Fruit fly (Drosophila melanogaster) whole organism, embryonic: ENCODE data around the gene Elp3.
A peak's percentile ranks its signal among the peaks of the same experiment; 100 is the strongest.

ENCODE experiments used
- Ada2b ChIP-seq: fragments of 200-800 bp; sonication (Bioruptor generic); IDR thresholded peaks from 2 replicates; pipeline ENCODE4 v1.3.6; 2022; ENCODE audit warnings: missing biosample characterization, missing genetic modification characterization
- Asciz ChIP-seq: fragments of 200-800 bp; sonication (Bioruptor generic); optimal IDR thresholded peaks from 2 replicates; lab custom pipeline; 2017; ENCODE audit warnings: missing biosample characterization, mild to moderate bottlenecking, missing genetic modification characterization, missing genetic modification reagents
- Blimp-1 ChIP-seq: fragments of 200-800 bp; sonication (Bioruptor generic); optimal IDR thresholded peaks from 3 replicates; lab custom pipeline; 2018; ENCODE audit warnings: missing biosample characterization, missing genetic modification characterization, mild to moderate bottlenecking, moderate library complexity, missing genetic modification reagents
- CG10209 ChIP-seq: fragments of 200-800 bp; sonication (Bioruptor generic); optimal IDR thresholded peaks from 3 replicates; lab custom pipeline; 2017; ENCODE audit warnings: missing biosample characterization, mild to moderate bottlenecking, missing genetic modification characterization, missing genetic modification reagents
- CG12219 ChIP-seq: fragments of 200-800 bp; sonication (Bioruptor generic); optimal IDR thresholded peaks from 3 replicates; lab custom pipeline; 2018; ENCODE audit warnings: missing biosample characterization, mild to moderate bottlenecking, missing genetic modification characterization
- CG12659 ChIP-seq: fragments of 200-800 bp; sonication (Bioruptor generic); optimal IDR thresholded peaks from 3 replicates; lab custom pipeline; 2017; ENCODE audit warnings: mild to moderate bottlenecking, missing biosample characterization, missing genetic modification reagents, missing genetic modification characterization
- CG13775 ChIP-seq: fragments of 200-800 bp; sonication (Bioruptor generic); optimal IDR thresholded peaks from 3 replicates; lab custom pipeline; 2017; ENCODE audit warnings: missing biosample characterization, mild to moderate bottlenecking, missing genetic modification characterization
- CG14050 ChIP-seq: fragments of 200-800 bp; sonication (Bioruptor generic); IDR thresholded peaks from 3 replicates; pipeline ENCODE4 v1.3.6; 2022; ENCODE audit warnings: missing biosample characterization, missing genetic modification characterization
- CG14965 ChIP-seq: fragments of 200-800 bp; sonication (Bioruptor generic); optimal IDR thresholded peaks from 2 replicates; lab custom pipeline; 2016; ENCODE audit warnings: missing biosample characterization, missing genetic modification characterization, borderline replicate concordance
- CG17385 ChIP-seq: fragments of 200-800 bp; sonication (Bioruptor generic); optimal IDR thresholded peaks from 3 replicates; lab custom pipeline; 2018; ENCODE audit warnings: missing biosample characterization, mild to moderate bottlenecking, missing genetic modification characterization
- CG2202 ChIP-seq: fragments of 200-800 bp; sonication (Bioruptor generic); optimal IDR thresholded peaks from 2 replicates; lab custom pipeline; 2018; ENCODE audit warnings: missing biosample characterization, mild to moderate bottlenecking, missing genetic modification characterization
- CG31365 ChIP-seq: fragments of 200-800 bp; sonication (Bioruptor generic); optimal IDR thresholded peaks from 2 replicates; lab custom pipeline; 2018; ENCODE audit warnings: missing biosample characterization, mild to moderate bottlenecking, missing genetic modification characterization
- CG32767 ChIP-seq: fragments of 200-800 bp; sonication (Bioruptor generic); IDR thresholded peaks from 2 replicates; pipeline ENCODE4 v1.3.6; 2022; ENCODE audit warnings: missing biosample characterization, missing genetic modification characterization
- CG33213 ChIP-seq: fragments of 200-800 bp; sonication (Bioruptor generic); optimal IDR thresholded peaks from 3 replicates; lab custom pipeline; 2016; ENCODE audit warnings: missing biosample characterization, missing genetic modification characterization
- CG4282 ChIP-seq: fragments of 200-800 bp; sonication (Bioruptor generic); optimal IDR thresholded peaks from 2 replicates; lab custom pipeline; 2016; ENCODE audit warnings: missing biosample characterization, missing genetic modification characterization
- CG6791 ChIP-seq: fragments of 200-800 bp; sonication (Bioruptor generic); IDR thresholded peaks from 3 replicates; pipeline ENCODE4 v1.3.6; 2022; ENCODE audit warnings: missing biosample characterization, missing genetic modification characterization; ENCODE audit not compliant: partially characterized antibody
- CG7745 ChIP-seq: fragments of 200-800 bp; sonication (Bioruptor generic); optimal IDR thresholded peaks from 2 replicates; lab custom pipeline; 2018; ENCODE audit warnings: missing biosample characterization, mild to moderate bottlenecking, missing genetic modification characterization, moderate library complexity
- CG8944 ChIP-seq: fragments of 200-800 bp; sonication (Bioruptor generic); optimal IDR thresholded peaks from 3 replicates; lab custom pipeline; 2016; ENCODE audit warnings: missing biosample characterization, missing genetic modification characterization
- CG9797 ChIP-seq: fragments of 200-800 bp; sonication (Bioruptor generic); optimal IDR thresholded peaks from 3 replicates; lab custom pipeline; 2018; ENCODE audit warnings: missing biosample characterization, mild to moderate bottlenecking, missing genetic modification characterization
- CHES-1-like ChIP-seq: fragments of 200-800 bp; sonication (Bioruptor generic); optimal IDR thresholded peaks from 2 replicates; lab custom pipeline; 2016; ENCODE audit warnings: missing biosample characterization, missing genetic modification characterization
- CTCF ChIP-seq: fragments of 200-800 bp; sonication (Bioruptor generic); optimal IDR thresholded peaks from 2 replicates; lab custom pipeline; 2017; ENCODE audit warnings: missing biosample characterization, mild to moderate bottlenecking, missing genetic modification characterization, moderate library complexity
- Dip3 ChIP-seq: fragments of 200-800 bp; sonication (Bioruptor generic); optimal IDR thresholded peaks from 3 replicates; lab custom pipeline; 2016; ENCODE audit warnings: missing biosample characterization, missing genetic modification characterization
- Dll ChIP-seq: fragments of 200-800 bp; sonication (Bioruptor generic); IDR thresholded peaks from 4 replicates; pipeline ENCODE4 v1.3.6; 2022; ENCODE audit warnings: missing biosample characterization, missing genetic modification characterization; ENCODE audit not compliant: partially characterized antibody
- HLH54F ChIP-seq: fragments of 200-800 bp; sonication (Bioruptor generic); optimal IDR thresholded peaks from 3 replicates; lab custom pipeline; 2016; ENCODE audit warnings: missing biosample characterization, missing genetic modification characterization
- Max ChIP-seq: fragments of 200-800 bp; sonication (Bioruptor generic); optimal IDR thresholded peaks from 2 replicates; lab custom pipeline; 2016; ENCODE audit warnings: missing biosample characterization, mild to moderate bottlenecking, missing genetic modification characterization
- Opbp ChIP-seq: fragments of 200-800 bp; sonication (Bioruptor generic); IDR thresholded peaks from 3 replicates; pipeline ENCODE4 v1.3.6; 2022; ENCODE audit warnings: missing biosample characterization, missing genetic modification characterization; ENCODE audit not compliant: partially characterized antibody
- amos ChIP-seq: fragments of 200-800 bp; sonication (Bioruptor generic); IDR thresholded peaks from 2 replicates; pipeline ENCODE4 v1.3.6; 2022; ENCODE audit warnings: missing biosample characterization, missing genetic modification characterization; ENCODE audit not compliant: partially characterized antibody
- ap ChIP-seq: fragments of 200-800 bp; sonication (Bioruptor generic); IDR thresholded peaks from 2 replicates; pipeline ENCODE4 v1.3.6; 2022; ENCODE audit warnings: missing biosample characterization, missing genetic modification characterization
- btn ChIP-seq: fragments of 200-800 bp; sonication (Bioruptor generic); optimal IDR thresholded peaks from 2 replicates; lab custom pipeline; 2016; ENCODE audit warnings: missing biosample characterization, missing genetic modification characterization
- chif ChIP-seq, 2 experiments: fragments of 200-800 bp; sonication (Bioruptor generic); optimal IDR thresholded peaks; 3 replicates each; lab custom pipeline; 2016; ENCODE audit warnings: missing biosample characterization in 2 of 2, missing genetic modification characterization in 2 of 2
- crol ChIP-seq: fragments of 200-800 bp; sonication (Bioruptor generic); IDR thresholded peaks from 2 replicates; pipeline ENCODE4 v1.3.6; 2022; ENCODE audit warnings: missing biosample characterization, missing genetic modification characterization
- danr ChIP-seq: fragments of 200-800 bp; sonication (Bioruptor generic); IDR thresholded peaks from 2 replicates; pipeline ENCODE4 v1.3.6; 2022; ENCODE audit warnings: missing biosample characterization, missing genetic modification characterization
- dimm ChIP-seq: fragments of 200-800 bp; sonication (Bioruptor generic); IDR thresholded peaks from 2 replicates; pipeline ENCODE4 v1.3.6; 2022; ENCODE audit warnings: missing biosample characterization, missing genetic modification characterization
- gcm ChIP-seq: fragments of 200-800 bp; sonication (Bioruptor generic); optimal IDR thresholded peaks from 2 replicates; lab custom pipeline; 2019; ENCODE audit warnings: missing biosample characterization, mild to moderate bottlenecking, missing genetic modification characterization, moderate library complexity
- lmd ChIP-seq: fragments of 200-800 bp; sonication (Bioruptor generic); IDR thresholded peaks from 2 replicates; pipeline ENCODE4 v1.3.6; 2022; ENCODE audit warnings: missing biosample characterization, missing genetic modification characterization
- maf-S ChIP-seq: fragments of 200-800 bp; sonication (Bioruptor generic); optimal IDR thresholded peaks from 2 replicates; lab custom pipeline; 2016; ENCODE audit warnings: missing biosample characterization, missing genetic modification characterization
- mld ChIP-seq: fragments of 200-800 bp; sonication (Bioruptor generic); IDR thresholded peaks from 3 replicates; pipeline ENCODE4 v1.3.6; 2022; ENCODE audit warnings: missing biosample characterization, missing genetic modification characterization; ENCODE audit not compliant: partially characterized antibody
- pho ChIP-seq: fragments of 200-800 bp; sonication (Bioruptor generic); optimal IDR thresholded peaks from 2 replicates; lab custom pipeline; 2016; ENCODE audit warnings: missing biosample characterization, missing genetic modification characterization
- sd ChIP-seq: fragments of 200-800 bp; sonication (Bioruptor generic); optimal IDR thresholded peaks from 3 replicates; lab custom pipeline; 2018; ENCODE audit warnings: missing biosample characterization, mild to moderate bottlenecking, missing genetic modification characterization, moderate library complexity
- sisA ChIP-seq: fragments of 200-800 bp; sonication (Bioruptor generic); IDR thresholded peaks from 2 replicates; pipeline ENCODE4 v1.3.6; 2022; ENCODE audit warnings: missing biosample characterization, missing genetic modification characterization
- toy ChIP-seq: fragments of 200-800 bp; sonication (Bioruptor generic); IDR thresholded peaks from 2 replicates; pipeline ENCODE4 v1.3.6; 2022; ENCODE audit warnings: missing biosample characterization, missing genetic modification characterization
- wdn ChIP-seq: fragments of 200-800 bp; sonication (Bioruptor generic); IDR thresholded peaks from 2 replicates; pipeline ENCODE4 v1.3.6; 2022; ENCODE audit warnings: missing biosample characterization, missing genetic modification characterization
- zfh2 ChIP-seq: fragments of 200-800 bp; sonication (Bioruptor generic); optimal IDR thresholded peaks from 2 replicates; lab custom pipeline; 2016; ENCODE audit warnings: missing biosample characterization, missing genetic modification characterization

Elp3 gene

dm6 chr2L:4444457-4444856, at the start of gene Elp3, which contains the start of gene morgue (continued):
- TF ChIP-seq danr (no peak), CHES-1-like (peak; percentile 31), toy (GFP tag; lab: Robert Waterston, UW) (no peak), Ada2b (GFP tag; lab: Robert Waterston, UW) (no peak), CG13775 (GFP tag; lab: Kevin White, UChicago) (no peak), Max (GFP tag; lab: Kevin White, UChicago) (peak; percentile 58), sisA (GFP tag; lab: Robert Waterston, UW) (no peak), CG4282 (GFP tag; lab: Kevin White, UChicago) (no peak), dimm (GFP tag; lab: Robert Waterston, UW) (no peak), zfh2 (GFP tag; lab: Kevin White, UChicago) (no peak), sd (tag; lab: Kevin White, UChicago) (no peak), CG14965 (GFP tag; lab: Kevin White, UChicago) (no peak), CG31365 (no peak), CTCF (GFP tag; lab: Kevin White, UChicago) (no peak), CG6791 (GFP tag; lab: Robert Waterston, UW) (peak; percentile 77), mld (GFP tag; lab: Robert Waterston, UW) (peak; percentile 89), CG32767 (GFP tag; lab: Robert Waterston, UW) (peak; percentile 22; the same call in 1 of the 2 replicates), pho (GFP tag; lab: Kevin White, UChicago) (no peak), Opbp (GFP tag; lab: Robert Waterston, UW) (peak; percentile 72; the same call in 2 of the 3 replicates), ap (GFP tag; lab: Robert Waterston, UW) (no peak), CG9797 (peak; percentile 71), HLH54F (GFP tag; lab: Kevin White, UChicago) (no peak), CG17385 (GFP tag; lab: Kevin White, UChicago) (no peak), btn (GFP tag; lab: Kevin White, UChicago) (no peak), CG33213 (GFP tag; lab: Kevin White, UChicago) (no peak), gcm (GFP tag; lab: Kevin White, UChicago) (no peak), CG2202 (no peak), maf-S (GFP tag; lab: Kevin White, UChicago) (no peak), CG7745 (no peak), Dip3 (GFP tag; lab: Kevin White, UChicago) (no peak), lmd (GFP tag; lab: Robert Waterston, UW) (no peak), CG12659 (peak; percentile 49), crol (GFP tag; lab: Robert Waterston, UW) (no peak)

dm6 chr2L:4400653-4401052, 43.9 kb upstream of the Elp3 start, which contains the start of gene CG33003:
Gene CG33003, plus strand, starts transcription at chr2L:4400953.
- TF ChIP-seq Dll (GFP tag; lab: Robert Waterston, UW): no peak
- no peak for TF ChIP-seq mld (GFP tag; lab: Robert Waterston, UW)
- TF ChIP-seq Blimp-1 (GFP tag; lab: Kevin White, UChicago): no peak
- no peak for TF ChIP-seq CG12219
- no peak for TF ChIP-seq CG14050
- TF ChIP-seq chif (GFP tag; optimal IDR thresholded peaks at IDR 0.05; lab: Kevin White, UChicago): no peak
- TF ChIP-seq zfh2 (GFP tag; lab: Kevin White, UChicago): no peak
- no peak for TF ChIP-seq CG10209 (GFP tag; lab: Kevin White, UChicago)
- TF ChIP-seq wdn: no peak
- TF ChIP-seq CG8944: no peak
- TF ChIP-seq sd (tag; lab: Kevin White, UChicago): no peak
- TF ChIP-seq amos: no peak
- no peak for TF ChIP-seq Asciz
